Worm (Caenorhabditis elegans) whole organism, L4 larva: Measurements from ENCODE around the gene T22B7.3.
A peak's percentile ranks its signal among the peaks of the same experiment; 100 is the strongest.

Source experiments
- D1046.2 ChIP-seq: fragments of 200-800 bp; sonication (Bioruptor generic); IDR thresholded peaks from 2 replicates; pipeline ENCODE4 v1.3.6; 2022; ENCODE audit warnings: missing genetic modification characterization, missing compliant biosample characterization
- F26F4.8 ChIP-seq: fragments of 200-800 bp; sonication (Bioruptor generic); conservative IDR thresholded peaks from 2 replicates; pipeline ENCODE4 v1.3.6; 2022; ENCODE audit warnings: missing genetic modification characterization, missing compliant biosample characterization
- F49E8.2 ChIP-seq: sonication (generic microtip); optimal IDR thresholded peaks from 2 replicates; lab custom pipeline; 2016; ENCODE audit warnings: missing compliant biosample characterization, mild to moderate bottlenecking, missing genetic modification characterization, borderline replicate concordance
- ZK546.5 ChIP-seq, 2 experiments: sonication (generic microtip); optimal IDR thresholded peaks; 2 replicates each; lab custom pipeline; 2017; ENCODE audit warnings: missing biosample characterization in 2 of 2, missing genetic modification characterization in 2 of 2
- aha-1 ChIP-seq: fragments of 150-350 bp; peaks from one replicate; lab custom pipeline; 2014; ENCODE audit warnings: missing biosample characterization, missing genetic modification characterization
- aly-2 ChIP-seq: sonication (generic microtip); optimal IDR thresholded peaks from 2 replicates; lab custom pipeline; 2018; ENCODE audit warnings: missing biosample characterization, missing genetic modification characterization
- ama-1 ChIP-seq: fragments of 150-350 bp; optimal IDR thresholded peaks from 2 replicates; lab custom pipeline; 2014; ENCODE audit warnings: inconsistent platforms, mixed read lengths
- arid-1 ChIP-seq: fragments of 200-800 bp; sonication (Bioruptor generic); conservative IDR thresholded peaks from 2 replicates; pipeline ENCODE4 v1.3.6; 2022; ENCODE audit warnings: missing genetic modification reagents, missing genetic modification characterization, missing compliant biosample characterization
- attf-4 ChIP-seq: sonication (generic microtip); optimal IDR thresholded peaks from 3 replicates; lab custom pipeline; 2017; ENCODE audit warnings: missing biosample characterization, missing genetic modification characterization
- ceh-20 ChIP-seq: fragments of 200-800 bp; sonication (Bioruptor generic); IDR thresholded peaks from 2 replicates; pipeline ENCODE4 v1.3.6; 2022; ENCODE audit warnings: missing genetic modification reagents, missing genetic modification characterization, missing compliant biosample characterization
- ceh-28 ChIP-seq: fragments of 150-350 bp; optimal IDR thresholded peaks from 2 replicates; lab custom pipeline; 2014; ENCODE audit warnings: missing biosample characterization, missing genetic modification reagents, missing genetic modification characterization
- ceh-32 ChIP-seq: sonication (generic microtip); optimal IDR thresholded peaks from 2 replicates; lab custom pipeline; 2016; ENCODE audit warnings: mild to moderate bottlenecking, missing genetic modification characterization, missing compliant biosample characterization; ENCODE audit not compliant: poor library complexity
- ceh-44 ChIP-seq: fragments of 200-800 bp; sonication (Bioruptor generic); IDR thresholded peaks from 2 replicates; pipeline ENCODE4 v1.3.6; 2022; ENCODE audit warnings: missing genetic modification reagents, missing genetic modification characterization, missing compliant biosample characterization
- ceh-62 ChIP-seq: sonication (generic microtip); optimal IDR thresholded peaks from 2 replicates; lab custom pipeline; 2017; ENCODE audit warnings: missing biosample characterization, missing genetic modification characterization
- ceh-82 ChIP-seq: sonication (generic microtip); optimal IDR thresholded peaks from 2 replicates; lab custom pipeline; 2017; ENCODE audit warnings: missing biosample characterization, missing genetic modification characterization
- ces-1 ChIP-seq: fragments of 150-350 bp; sonication (generic microtip); optimal IDR thresholded peaks from 4 replicates; lab custom pipeline; 2014; ENCODE audit warnings: missing biosample characterization, missing genetic modification reagents, missing genetic modification characterization
- cey-2 ChIP-seq: sonication (generic microtip); optimal IDR thresholded peaks from 3 replicates; lab custom pipeline; 2017; ENCODE audit warnings: missing genetic modification characterization, mild to moderate bottlenecking, missing compliant biosample characterization, antibody characterized with exemption, borderline replicate concordance; ENCODE audit not compliant: insufficient read depth
- ctbp-1 ChIP-seq: fragments of 200-800 bp; sonication (Bioruptor generic); IDR thresholded peaks from 2 replicates; pipeline ENCODE4 v1.3.6; 2022; ENCODE audit warnings: missing genetic modification reagents, missing genetic modification characterization, missing compliant biosample characterization
- daf-12 ChIP-seq: fragments of 150-350 bp; optimal IDR thresholded peaks from 2 replicates; lab custom pipeline; 2014; ENCODE audit warnings: missing biosample characterization, missing genetic modification reagents, missing genetic modification characterization
- daf-8 ChIP-seq: fragments of 200-800 bp; sonication (Bioruptor generic); IDR thresholded peaks from 2 replicates; pipeline ENCODE4 v1.3.6; 2022; ENCODE audit warnings: missing genetic modification characterization, missing compliant biosample characterization
- dmd-9 ChIP-seq: fragments of 200-800 bp; sonication (Bioruptor generic); IDR thresholded peaks from 2 replicates; pipeline ENCODE4 v1.3.6; 2022; ENCODE audit warnings: missing genetic modification reagents, missing genetic modification characterization, missing compliant biosample characterization
- dpl-1 ChIP-seq: fragments of 150-350 bp; optimal IDR thresholded peaks from 2 replicates; lab custom pipeline; 2014; ENCODE audit warnings: missing biosample characterization, missing genetic modification reagents, missing genetic modification characterization
- duxl-1 ChIP-seq: sonication (generic microtip); optimal IDR thresholded peaks from 2 replicates; lab custom pipeline; 2016; ENCODE audit warnings: mild to moderate bottlenecking, missing genetic modification characterization, moderate library complexity, missing compliant biosample characterization; ENCODE audit not compliant: poor library complexity
- dve-1 ChIP-seq: sonication (generic microtip); optimal IDR thresholded peaks from 2 replicates; lab custom pipeline; 2017; ENCODE audit warnings: antibody characterized with exemption, mild to moderate bottlenecking, missing genetic modification characterization, missing compliant biosample characterization; ENCODE audit not compliant: insufficient read depth
- egl-27 ChIP-seq: sonication (generic microtip); optimal IDR thresholded peaks from 3 replicates; lab custom pipeline; 2017; ENCODE audit warnings: missing biosample characterization, missing genetic modification reagents, missing genetic modification characterization
- egl-43 ChIP-seq: fragments of 200-800 bp; sonication (Bioruptor generic); IDR thresholded peaks from 2 replicates; pipeline ENCODE4 v1.3.6; 2022; ENCODE audit warnings: missing genetic modification reagents, missing genetic modification characterization, missing compliant biosample characterization
- hlh-11 ChIP-seq: fragments of 200-800 bp; sonication (Bioruptor generic); optimal IDR thresholded peaks from 2 replicates; lab custom pipeline; 2018; ENCODE audit warnings: mild to moderate bottlenecking, missing genetic modification characterization, missing compliant biosample characterization
- lin-13 ChIP-seq: fragments of 150-350 bp; optimal IDR thresholded peaks from 2 replicates; lab custom pipeline; 2014; ENCODE audit warnings: missing biosample characterization, missing genetic modification reagents, missing genetic modification characterization
- lin-29 ChIP-seq: fragments of 200-800 bp; sonication (Bioruptor generic); IDR thresholded peaks from 2 replicates; pipeline ENCODE4 v1.3.6; 2022; ENCODE audit warnings: missing genetic modification reagents, missing genetic modification characterization, missing compliant biosample characterization
- lin-38 ChIP-seq: fragments of 200-800 bp; sonication (Bioruptor generic); IDR thresholded peaks from 2 replicates; pipeline ENCODE4 v1.3.6; 2022; ENCODE audit warnings: missing genetic modification reagents, missing genetic modification characterization, missing compliant biosample characterization
- lir-3 ChIP-seq: sonication (generic microtip); optimal IDR thresholded peaks from 2 replicates; lab custom pipeline; 2016; ENCODE audit warnings: mild to moderate bottlenecking, missing genetic modification characterization, missing compliant biosample characterization
- madf-9 ChIP-seq: fragments of 200-800 bp; sonication (Bioruptor generic); conservative IDR thresholded peaks from 2 replicates; pipeline ENCODE4 v1.3.6; 2022; ENCODE audit warnings: missing genetic modification reagents, missing genetic modification characterization, missing compliant biosample characterization
- mdl-1 ChIP-seq, 2 experiments: fragments of 150-350 bp in 1 of 2; sonication (generic microtip) in 1 of 2; optimal IDR thresholded peaks; 2 replicates each; lab custom pipeline; 2014 to 2017; ENCODE audit warnings: missing biosample characterization in 2 of 2, missing genetic modification characterization in 2 of 2
- mdt-29 ChIP-seq: fragments of 200-800 bp; sonication (Bioruptor generic); IDR thresholded peaks from 2 replicates; pipeline ENCODE4 v1.3.6; 2022; ENCODE audit warnings: missing genetic modification reagents, missing genetic modification characterization, missing compliant biosample characterization
- mep-1 ChIP-seq: fragments of 150-350 bp; sonication (generic microtip); optimal IDR thresholded peaks from 3 replicates; lab custom pipeline; 2014; ENCODE audit warnings: missing biosample characterization, missing genetic modification characterization
- mxl-3 ChIP-seq: fragments of 200-800 bp; sonication (Bioruptor generic); optimal IDR thresholded peaks from 2 replicates; lab custom pipeline; 2018; ENCODE audit warnings: mild to moderate bottlenecking, missing genetic modification characterization, missing compliant biosample characterization
- nhr-10 ChIP-seq: fragments of 150-350 bp; optimal IDR thresholded peaks from 2 replicates; lab custom pipeline; 2014; ENCODE audit warnings: missing biosample characterization, missing genetic modification characterization
- nhr-102 ChIP-seq: sonication (generic microtip); optimal IDR thresholded peaks from 2 replicates; lab custom pipeline; 2016; ENCODE audit warnings: mild to moderate bottlenecking, missing genetic modification characterization, moderate library complexity, missing compliant biosample characterization
- nhr-11 ChIP-seq: fragments of 150-350 bp; optimal IDR thresholded peaks from 2 replicates; lab custom pipeline; 2014; ENCODE audit warnings: missing biosample characterization, missing genetic modification characterization
- nhr-25 ChIP-seq: sonication (generic microtip); optimal IDR thresholded peaks from 2 replicates; lab custom pipeline; 2017; ENCODE audit warnings: missing genetic modification characterization, mild to moderate bottlenecking, missing compliant biosample characterization, antibody characterized with exemption, moderate library complexity, borderline replicate concordance; ENCODE audit not compliant: insufficient read depth
- nhr-28 ChIP-seq: fragments of 150-350 bp; optimal IDR thresholded peaks from 2 replicates; lab custom pipeline; 2014; ENCODE audit warnings: missing biosample characterization, missing genetic modification characterization
- nhr-48 ChIP-seq: sonication (generic microtip); optimal IDR thresholded peaks from 2 replicates; lab custom pipeline; 2016; ENCODE audit warnings: mild to moderate bottlenecking, missing genetic modification characterization, missing compliant biosample characterization
- nhr-76 ChIP-seq: fragments of 150-350 bp; optimal IDR thresholded peaks from 2 replicates; lab custom pipeline; 2014; ENCODE audit warnings: missing biosample characterization, missing genetic modification characterization
- nhr-77 ChIP-seq: fragments of 150-350 bp; optimal IDR thresholded peaks from 2 replicates; lab custom pipeline; 2014; ENCODE audit warnings: missing biosample characterization, missing genetic modification characterization
- sdz-12 ChIP-seq: fragments of 200-800 bp; sonication (Bioruptor generic); optimal IDR thresholded peaks from 2 replicates; lab custom pipeline; 2018; ENCODE audit warnings: mild to moderate bottlenecking, missing genetic modification characterization, missing compliant biosample characterization
- skn-1 ChIP-seq: fragments of 150-350 bp; optimal IDR thresholded peaks from 2 replicates; lab custom pipeline; 2014; ENCODE audit warnings: missing biosample characterization, missing genetic modification characterization
- snpc-4 ChIP-seq: fragments of 150-350 bp; optimal IDR thresholded peaks from 2 replicates; lab custom pipeline; 2014; ENCODE audit warnings: missing biosample characterization, missing genetic modification characterization
- spr-1 ChIP-seq: sonication (generic microtip); optimal IDR thresholded peaks from 2 replicates; lab custom pipeline; 2016; ENCODE audit warnings: mild to moderate bottlenecking, missing genetic modification characterization, missing compliant biosample characterization
- zip-2 ChIP-seq: fragments of 150-350 bp; optimal IDR thresholded peaks from 2 replicates; lab custom pipeline; 2014; ENCODE audit warnings: missing biosample characterization, missing genetic modification characterization
- ztf-11 ChIP-seq: fragments of 150-350 bp; optimal IDR thresholded peaks from 2 replicates; lab custom pipeline; 2014; ENCODE audit warnings: missing biosample characterization, missing genetic modification characterization
- ztf-7 ChIP-seq: fragments of 150-350 bp; optimal IDR thresholded peaks from 2 replicates; lab custom pipeline; 2014; ENCODE audit warnings: missing biosample characterization, missing genetic modification characterization

T22B7.3 gene

ce11 chrX:5653813-5654212 lies 6.6 kb downstream of the T22B7.3 start, which contains the start of gene T22B7.7 (continued):
- no peak for TF ChIP-seq egl-27
- peak; percentile 70 for TF ChIP-seq mxl-3 (GFP tag; lab: Kevin White, UChicago)
- no peak for TF ChIP-seq lir-3 (tag; lab: Kevin White, UChicago)
- TF ChIP-seq lin-38 = no peak
- TF ChIP-seq mep-1 = no peak
- TF ChIP-seq mdl-1 (tag; optimal IDR thresholded peaks at IDR 0.05; lab: Kevin White, UChicago) = peak in 1 of 2 experiments; percentile 81
- no peak for TF ChIP-seq attf-4 (tag; lab: Kevin White, UChicago)
- TF ChIP-seq nhr-77 (tag; lab: Kevin White, UChicago) = peak; percentile 3
- TF ChIP-seq dve-1 = peak; percentile 64
- TF ChIP-seq ceh-32 (tag; lab: Kevin White, UChicago) = no peak
- TF ChIP-seq ctbp-1 (GFP tag; lab: Robert Waterston, UW) = no peak
- TF ChIP-seq nhr-102 (tag; lab: Kevin White, UChicago) = no peak
- peak; percentile 79 for TF ChIP-seq nhr-48 (tag; lab: Kevin White, UChicago)
- TF ChIP-seq nhr-10 (tag; lab: Kevin White, UChicago) = no peak
- no peak for TF ChIP-seq ceh-62 (tag; lab: Kevin White, UChicago)
- no peak for TF ChIP-seq dpl-1 (GFP tag; lab: Kevin White, UChicago)
- TF ChIP-seq duxl-1 = no peak
- TF ChIP-seq skn-1 (tag; lab: Kevin White, UChicago) = no peak
- TF ChIP-seq lin-29 (GFP tag; lab: Robert Waterston, UW) = no peak
- no peak for TF ChIP-seq D1046.2 (GFP tag; lab: Robert Waterston, UW)
- TF ChIP-seq spr-1 (tag; lab: Kevin White, UChicago) = no peak
- TF ChIP-seq ama-1 (lab: Kevin White, UChicago) = no peak
- no peak for TF ChIP-seq dmd-9 (GFP tag; lab: Robert Waterston, UW)
- TF ChIP-seq ztf-7 (tag; lab: Kevin White, UChicago) = no peak
- TF ChIP-seq ZK546.5 (tag; optimal IDR thresholded peaks at IDR 0.05; lab: Kevin White, UChicago) = no peak
- TF ChIP-seq cey-2 (tag; lab: Kevin White, UChicago) = no peak
- peak; percentile 31 for TF ChIP-seq nhr-11
- TF ChIP-seq nhr-25 (tag; lab: Kevin White, UChicago) = no peak
- TF ChIP-seq hlh-11 (tag; lab: Kevin White, UChicago) = peak; percentile 92
- no peak for TF ChIP-seq ceh-82
- TF ChIP-seq ces-1 (GFP tag; lab: Kevin White, UChicago) = no peak
- TF ChIP-seq arid-1 (GFP tag; lab: Robert Waterston, UW) = no peak
- no peak for TF ChIP-seq ceh-44 (GFP tag; lab: Robert Waterston, UW)
- TF ChIP-seq egl-43 (GFP tag; lab: Robert Waterston, UW) = no peak
- TF ChIP-seq zip-2 (tag; lab: Kevin White, UChicago) = no peak
- no peak for TF ChIP-seq nhr-76 (tag; lab: Kevin White, UChicago)
- peak; percentile 82 for TF ChIP-seq aha-1 (tag; lab: Kevin White, UChicago)
- TF ChIP-seq snpc-4 (tag; lab: Kevin White, UChicago) = no peak
- no peak for TF ChIP-seq daf-8
- TF ChIP-seq aly-2 (tag; lab: Kevin White, UChicago) = no peak
- no peak for TF ChIP-seq F49E8.2
- peak; percentile 78 for TF ChIP-seq nhr-28
- no peak for TF ChIP-seq ceh-28 (tag; lab: Kevin White, UChicago)
- no peak for TF ChIP-seq ztf-11
- TF ChIP-seq lin-13 = peak; percentile 0
- no peak for TF ChIP-seq ceh-20
- no peak for TF ChIP-seq madf-9 (GFP tag; lab: Robert Waterston, UW)
- TF ChIP-seq sdz-12 = no peak
- TF ChIP-seq F26F4.8 (GFP tag; lab: Robert Waterston, UW) = no peak
- no peak for TF ChIP-seq daf-12
- no peak; the same call in 1 of the 2 replicates for TF ChIP-seq mdt-29 (GFP tag; lab: Robert Waterston, UW)
